Fruit fly (Drosophila melanogaster): Measurements from ENCODE around the gene CG13640.

CG13640 gene

DNA sequence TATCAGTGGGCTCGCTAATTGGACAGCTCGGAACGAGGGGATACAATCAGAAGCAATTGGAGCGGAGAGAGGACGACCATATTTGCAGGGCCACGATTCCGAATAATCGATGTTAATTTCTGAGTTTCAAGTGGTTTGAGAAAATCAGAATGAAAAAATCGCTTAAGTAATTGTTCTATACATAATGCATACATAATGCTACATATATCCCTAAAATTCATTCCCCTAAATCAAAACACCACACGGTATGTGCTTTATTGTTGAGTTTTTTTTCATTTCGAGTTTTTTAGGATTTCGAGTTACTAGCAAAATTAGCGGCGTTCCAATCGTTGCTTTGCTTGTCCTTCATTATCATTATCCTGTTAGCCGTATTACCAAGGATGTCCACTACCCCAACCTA is 36.4 kb downstream of the CG13640 start, which contains the start of gene niki:
Gene niki (minus strand): TSS at position 101 of the 400 bp plus-strand sequence.
- TF ChIP-seq ttk (optimal IDR thresholded peaks at IDR 0.05) (no peak), Myc (optimal IDR thresholded peaks at IDR 0.05) (no peak), psq (optimal IDR thresholded peaks at IDR 0.05) (no peak), h (optimal IDR thresholded peaks at IDR 0.05) (no peak), insv (optimal IDR thresholded peaks at IDR 0.05) (no peak), Sin3A (optimal IDR thresholded peaks at IDR 0.05) (no peak)

DNA sequence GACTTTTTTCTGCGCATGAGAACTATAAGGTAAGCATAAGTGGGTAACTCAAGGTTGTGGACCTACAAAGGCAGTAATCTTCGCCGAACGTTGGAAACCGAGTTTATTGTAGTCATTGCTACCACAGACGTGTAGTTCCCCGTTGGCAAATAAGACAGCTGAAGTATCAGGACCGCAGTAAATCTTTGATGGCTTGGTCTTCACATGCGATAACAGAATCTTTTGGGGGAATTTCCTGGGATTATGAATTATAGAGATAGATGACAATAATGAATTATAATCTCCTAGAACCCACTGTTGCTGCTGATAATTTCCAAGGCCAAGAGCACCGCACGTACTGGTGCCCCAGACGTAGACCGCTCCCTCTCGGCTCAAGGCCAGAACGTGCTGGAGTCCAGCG is 38.9 kb downstream of the CG13640 start:
- no peak for TF ChIP-seq insv (optimal IDR thresholded peaks at IDR 0.05)
- no peak for TF ChIP-seq ttk (optimal IDR thresholded peaks at IDR 0.05)
- no peak for TF ChIP-seq psq (optimal IDR thresholded peaks at IDR 0.05)
- TF ChIP-seq h (optimal IDR thresholded peaks at IDR 0.05): no peak
- TF ChIP-seq Myc (optimal IDR thresholded peaks at IDR 0.05): no peak
- no peak for TF ChIP-seq Sin3A (optimal IDR thresholded peaks at IDR 0.05)

DNA sequence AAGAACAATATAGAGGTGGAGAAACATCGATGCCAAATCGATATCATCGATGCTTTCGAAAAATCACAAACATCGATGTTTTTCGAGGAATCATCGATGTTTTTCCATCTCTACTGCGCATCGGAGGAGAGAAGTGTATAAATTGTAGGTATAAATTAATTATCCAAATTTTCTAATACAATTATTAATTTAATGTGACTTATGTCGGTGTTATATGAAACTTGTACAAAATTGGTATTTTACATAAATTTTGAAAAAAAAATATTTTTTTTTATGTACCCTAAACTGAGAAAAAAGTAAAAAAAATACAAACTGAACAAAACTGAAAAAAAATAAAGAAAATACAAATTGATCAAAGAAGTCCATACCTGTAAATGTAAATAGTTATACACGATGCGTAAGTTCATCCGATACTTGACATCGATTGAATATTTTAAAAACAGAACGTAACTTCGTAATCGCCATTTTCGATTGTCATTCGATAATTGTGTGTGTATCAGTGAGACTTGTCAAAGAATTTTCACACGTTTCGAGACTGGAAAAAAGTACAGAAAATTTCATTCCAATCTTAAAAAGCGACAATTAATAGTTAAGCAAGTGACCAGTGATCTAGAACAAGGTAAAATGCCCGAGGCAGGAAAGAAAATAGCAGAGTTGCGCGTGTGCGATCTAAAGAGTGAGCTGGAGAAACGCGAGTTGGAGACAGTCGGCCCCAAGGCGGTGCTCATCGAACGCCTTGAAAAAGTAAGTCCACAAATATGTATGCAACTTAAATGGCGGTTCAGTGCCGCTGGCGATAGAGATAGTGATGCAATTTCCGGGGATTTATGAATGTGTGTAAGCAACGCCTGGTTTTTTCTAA is 44.7 kb downstream of the CG13640 start, which contains the start of the genes CG5808 and Saf-B:
Gene CG5808 (minus strand): TSS at position 15 of the 862 bp plus-strand sequence.
Gene Saf-B (plus strand): TSS at position 472 of the 862 bp plus-strand sequence.
- TF ChIP-seq Sin3A (optimal IDR thresholded peaks at IDR 0.05) (no peak), Myc (optimal IDR thresholded peaks at IDR 0.05) (no peak), ttk (optimal IDR thresholded peaks at IDR 0.05) (no peak), psq (optimal IDR thresholded peaks at IDR 0.05) (no peak), h (optimal IDR thresholded peaks at IDR 0.05) (no peak), insv (optimal IDR thresholded peaks at IDR 0.05) (no peak)

DNA sequence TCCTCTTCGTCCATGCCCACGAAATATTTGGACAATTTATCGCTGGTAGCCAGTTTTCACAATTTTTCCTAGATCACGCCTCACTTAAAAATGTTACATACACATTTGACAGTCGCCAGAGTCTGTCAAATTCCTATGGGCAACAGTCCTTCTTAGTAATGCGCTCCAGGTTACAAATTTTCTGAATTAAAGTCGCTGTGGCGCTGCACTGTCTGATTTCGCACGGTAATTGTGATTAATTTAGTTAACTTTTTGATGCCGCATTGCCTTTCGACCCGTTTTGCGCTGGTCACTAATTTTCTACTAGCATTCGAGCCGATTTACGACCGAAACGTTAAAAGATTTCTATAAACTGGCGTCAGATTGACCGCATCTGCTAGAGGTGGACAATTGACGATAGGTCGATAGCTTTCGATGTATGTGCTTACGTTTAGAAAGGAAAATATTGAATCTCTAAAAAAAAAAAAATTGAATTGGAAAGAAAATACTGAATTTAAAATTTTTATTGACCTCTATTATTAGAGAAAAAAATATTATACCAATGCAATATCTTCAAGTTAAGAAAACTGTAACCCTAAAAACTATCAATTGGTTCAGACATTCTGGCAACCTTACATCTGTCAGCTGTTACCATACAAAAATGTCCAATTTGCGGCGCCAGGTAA is 48.2 kb downstream of the CG13640 start, which contains the start of the genes lili and CG34150:
Gene lili (minus strand): TSS at position 376 of the 665 bp plus-strand sequence.
Gene CG34150 (plus strand): TSS at position 626 of the 665 bp plus-strand sequence.
- TF ChIP-seq psq (optimal IDR thresholded peaks at IDR 0.05): no peak
- no peak for TF ChIP-seq insv (optimal IDR thresholded peaks at IDR 0.05)
- no peak for TF ChIP-seq Sin3A (optimal IDR thresholded peaks at IDR 0.05)
- TF ChIP-seq Myc (optimal IDR thresholded peaks at IDR 0.05): no peak
- TF ChIP-seq h (optimal IDR thresholded peaks at IDR 0.05): no peak
- no peak for TF ChIP-seq ttk (optimal IDR thresholded peaks at IDR 0.05)

DNA sequence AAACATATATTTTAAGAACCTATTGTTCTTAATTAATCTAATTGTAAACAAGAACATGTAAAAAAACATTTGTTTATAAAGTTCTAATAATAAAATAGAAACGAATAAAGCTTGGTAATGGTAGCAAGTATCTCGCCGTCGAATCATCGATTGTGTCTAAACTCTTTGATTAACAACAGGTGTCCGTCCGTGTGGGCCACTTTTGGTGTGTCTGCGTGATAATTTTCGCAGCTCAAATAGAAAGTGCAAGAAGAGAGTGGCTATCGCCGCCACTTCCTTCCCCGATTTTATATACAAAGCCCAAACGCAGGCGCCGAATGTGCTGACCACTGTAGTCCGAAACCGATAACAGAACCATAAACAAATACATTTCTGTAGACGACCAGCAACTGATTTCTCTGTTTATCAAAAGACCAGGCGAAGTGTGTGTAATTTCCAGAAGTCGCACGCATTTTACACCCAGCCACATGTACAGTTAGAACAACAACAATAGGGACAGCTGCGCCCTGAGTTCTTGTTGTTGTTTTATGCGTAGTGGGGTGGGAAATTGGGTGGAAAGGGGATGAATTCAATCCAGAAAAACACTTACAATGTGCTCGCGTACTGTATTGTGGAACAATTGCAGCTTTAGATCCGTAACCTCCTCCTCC is 48.9 kb downstream of the CG13640 start:
- TF ChIP-seq Sin3A (optimal IDR thresholded peaks at IDR 0.05): no peak
- no peak for TF ChIP-seq h (optimal IDR thresholded peaks at IDR 0.05)
- no peak for TF ChIP-seq insv (optimal IDR thresholded peaks at IDR 0.05)
- no peak for TF ChIP-seq psq (optimal IDR thresholded peaks at IDR 0.05)
- TF ChIP-seq ttk (optimal IDR thresholded peaks at IDR 0.05): no peak
- no peak for TF ChIP-seq Myc (optimal IDR thresholded peaks at IDR 0.05)

DNA sequence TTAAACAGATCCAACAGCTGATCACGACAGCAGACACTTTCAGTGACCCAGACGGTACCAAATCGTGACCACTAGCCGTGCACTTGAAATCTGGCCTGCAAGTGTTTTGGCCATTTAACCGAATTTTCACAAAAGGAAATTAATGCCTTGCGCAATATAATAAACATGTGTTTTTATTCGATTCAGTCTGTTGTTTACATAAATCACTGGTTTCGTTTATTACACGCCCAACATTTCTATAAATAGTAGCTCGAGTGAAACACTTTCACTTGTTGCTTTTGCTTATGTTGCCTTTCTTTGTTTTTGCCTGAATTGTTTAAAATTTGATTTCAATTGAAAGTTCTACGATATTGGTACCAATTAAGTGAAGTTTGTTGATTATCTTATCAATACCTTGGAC is 49.6 kb downstream of the CG13640 start:
- TF ChIP-seq h (optimal IDR thresholded peaks at IDR 0.05) (no peak), psq (optimal IDR thresholded peaks at IDR 0.05) (no peak)

Data from Kc167 (cell line).